Worm (Caenorhabditis elegans) whole organism, L3 larva: ENCODE data around the gene pcyt-2.2.

Experiments
- R02D3.7 ChIP-seq: fragments of 150-350 bp; optimal IDR thresholded peaks from 2 replicates; lab custom pipeline; 2014; ENCODE audit warnings: missing biosample characterization, missing genetic modification characterization
- ama-1 ChIP-seq: fragments of 150-350 bp; optimal IDR thresholded peaks from 2 replicates; lab custom pipeline; 2018
- ceh-16 ChIP-seq: sonication (generic microtip); optimal IDR thresholded peaks from 2 replicates; lab custom pipeline; 2017; ENCODE audit warnings: missing biosample characterization, missing genetic modification characterization
- ceh-28 ChIP-seq: fragments of 150-350 bp; optimal IDR thresholded peaks from 2 replicates; lab custom pipeline; 2014; ENCODE audit warnings: missing biosample characterization, missing genetic modification reagents, missing genetic modification characterization
- ceh-82 ChIP-seq: fragments of 150-350 bp; optimal IDR thresholded peaks from 2 replicates; lab custom pipeline; 2014; ENCODE audit warnings: missing biosample characterization, missing genetic modification characterization
- egl-5 ChIP-seq: fragments of 150-350 bp; optimal IDR thresholded peaks from 2 replicates; lab custom pipeline; 2017; ENCODE audit warnings: missing biosample characterization, missing genetic modification reagents, missing genetic modification characterization, inconsistent platforms
- elt-1 ChIP-seq: fragments of 150-350 bp; optimal IDR thresholded peaks from 2 replicates; lab custom pipeline; 2014; ENCODE audit warnings: missing biosample characterization, missing genetic modification characterization
- elt-2 ChIP-seq: sonication (generic microtip); optimal IDR thresholded peaks from 2 replicates; lab custom pipeline; 2016; ENCODE audit warnings: missing genetic modification reagents, mild to moderate bottlenecking, missing genetic modification characterization, missing compliant biosample characterization
- elt-3 ChIP-seq, 3 experiments: fragments of 150-350 bp in 1 of 3; sonication (generic microtip) in 2 of 3; optimal IDR thresholded peaks; 2 replicates in 2 of 3; 4 replicates in 1 of 3; lab custom pipeline; 2014 to 2017; ENCODE audit warnings: missing biosample characterization in 3 of 3, missing genetic modification characterization in 3 of 3
- eor-1 ChIP-seq, 2 experiments: fragments of 150-350 bp; optimal IDR thresholded peaks; 2 replicates each; lab custom pipeline; 2014 to 2018; ENCODE audit warnings: missing biosample characterization in 2 of 2, missing genetic modification characterization in 2 of 2
- fkh-10 ChIP-seq: sonication (generic microtip); optimal IDR thresholded peaks from 2 replicates; lab custom pipeline; 2017; ENCODE audit warnings: missing biosample characterization, missing genetic modification reagents, missing genetic modification characterization
- fkh-2 ChIP-seq: fragments of 150-350 bp; optimal IDR thresholded peaks from 2 replicates; lab custom pipeline; 2014; ENCODE audit warnings: missing biosample characterization, missing genetic modification reagents, missing genetic modification characterization
- fos-1 ChIP-seq: fragments of 150-350 bp; optimal IDR thresholded peaks from 2 replicates; lab custom pipeline; 2014; ENCODE audit warnings: missing biosample characterization, missing genetic modification characterization
- hmg-11 ChIP-seq: sonication (generic microtip); optimal IDR thresholded peaks from 2 replicates; lab custom pipeline; 2016; ENCODE audit warnings: missing genetic modification characterization, missing compliant biosample characterization
- jun-1 ChIP-seq: fragments of 150-350 bp; optimal IDR thresholded peaks from 2 replicates; lab custom pipeline; 2014; ENCODE audit warnings: missing biosample characterization, missing genetic modification reagents, missing genetic modification characterization
- lin-39 ChIP-seq: fragments of 150-350 bp; optimal IDR thresholded peaks from 2 replicates; lab custom pipeline; 2018; ENCODE audit warnings: missing biosample characterization, missing genetic modification reagents, missing genetic modification characterization
- mdl-1 ChIP-seq: fragments of 150-350 bp; optimal IDR thresholded peaks from 2 replicates; lab custom pipeline; 2014; ENCODE audit warnings: missing biosample characterization, missing genetic modification characterization
- nfya-1 ChIP-seq: sonication (generic microtip); optimal IDR thresholded peaks from 2 replicates; lab custom pipeline; 2017; ENCODE audit warnings: missing genetic modification characterization, mild to moderate bottlenecking, missing compliant biosample characterization, antibody characterized with exemption, moderate library complexity; ENCODE audit not compliant: insufficient read depth
- nhr-11 ChIP-seq: fragments of 150-350 bp; optimal IDR thresholded peaks from 2 replicates; lab custom pipeline; 2014; ENCODE audit warnings: missing biosample characterization, missing genetic modification characterization
- nhr-12 ChIP-seq: fragments of 150-350 bp; optimal IDR thresholded peaks from 2 replicates; lab custom pipeline; 2014; ENCODE audit warnings: missing biosample characterization, missing genetic modification characterization
- nhr-23 ChIP-seq: fragments of 150-350 bp; optimal IDR thresholded peaks from 2 replicates; lab custom pipeline; 2014; ENCODE audit warnings: missing biosample characterization, missing genetic modification reagents, missing genetic modification characterization
- nhr-237 ChIP-seq: fragments of 150-350 bp; optimal IDR thresholded peaks from 2 replicates; lab custom pipeline; 2014; ENCODE audit warnings: missing biosample characterization, missing genetic modification characterization
- nhr-28 ChIP-seq: fragments of 150-350 bp; optimal IDR thresholded peaks from 2 replicates; lab custom pipeline; 2014; ENCODE audit warnings: missing biosample characterization, missing genetic modification characterization
- nhr-43 ChIP-seq: sonication (generic microtip); optimal IDR thresholded peaks from 2 replicates; lab custom pipeline; 2016; ENCODE audit warnings: mild to moderate bottlenecking, missing genetic modification characterization, missing compliant biosample characterization; ENCODE audit not compliant: poor library complexity, severe bottlenecking
- nhr-76 ChIP-seq: fragments of 150-350 bp; sonication (generic microtip); optimal IDR thresholded peaks from 5 replicates; lab custom pipeline; 2014; ENCODE audit warnings: missing biosample characterization, missing genetic modification characterization
- nhr-77 ChIP-seq: fragments of 150-350 bp; optimal IDR thresholded peaks from 2 replicates; lab custom pipeline; 2014; ENCODE audit warnings: missing biosample characterization, missing genetic modification characterization
- pqm-1 ChIP-seq: fragments of 150-350 bp; optimal IDR thresholded peaks from 2 replicates; lab custom pipeline; 2017; ENCODE audit warnings: missing biosample characterization, missing genetic modification characterization, inconsistent platforms
- snpc-4 ChIP-seq: fragments of 150-350 bp; optimal IDR thresholded peaks from 2 replicates; lab custom pipeline; 2014; ENCODE audit warnings: missing biosample characterization, missing genetic modification characterization
- unc-39 ChIP-seq: sonication (generic microtip); optimal IDR thresholded peaks from 4 replicates; lab custom pipeline; 2017; ENCODE audit warnings: missing biosample characterization, missing genetic modification characterization
- unc-62 ChIP-seq: fragments of 150-350 bp; sonication (generic microtip); optimal IDR thresholded peaks from 4 replicates; lab custom pipeline; 2014; ENCODE audit warnings: missing biosample characterization, missing genetic modification reagents, missing genetic modification characterization
- ztf-11 ChIP-seq: fragments of 150-350 bp; optimal IDR thresholded peaks from 2 replicates; lab custom pipeline; 2014; ENCODE audit warnings: missing biosample characterization, missing genetic modification characterization

pcyt-2.2 gene

ce11 chrX:7866493-7866892 is 17.6 kb upstream of the pcyt-2.2 start:
- no peak for TF ChIP-seq nhr-237 (tag; lab: Kevin White, UChicago)
- TF ChIP-seq R02D3.7 (tag; lab: Kevin White, UChicago): no peak
- no peak for TF ChIP-seq snpc-4
- TF ChIP-seq unc-39 (tag; lab: Kevin White, UChicago): no peak
- no peak for TF ChIP-seq ceh-82 (tag; lab: Kevin White, UChicago)
- TF ChIP-seq nfya-1 (tag; lab: Kevin White, UChicago): peak; percentile 27
- TF ChIP-seq jun-1: no peak
- peak; percentile 10 for TF ChIP-seq egl-5
- no peak for TF ChIP-seq hmg-11 (tag; lab: Kevin White, UChicago)
- TF ChIP-seq nhr-28 (tag; lab: Kevin White, UChicago): no peak
- no peak for TF ChIP-seq nhr-11
- no peak for TF ChIP-seq nhr-12 (tag; lab: Kevin White, UChicago)

ce11 chrX:7867307-7867706 is 16.8 kb upstream of the pcyt-2.2 start:
- no peak for TF ChIP-seq unc-62
- no peak for TF ChIP-seq elt-2 (tag; lab: Kevin White, UChicago)
- no peak for TF ChIP-seq nhr-12 (tag; lab: Kevin White, UChicago)

- TF ChIP-seq lin-39 (tag; lab: Kevin White, UChicago): peak; percentile 22
- no peak for TF ChIP-seq R02D3.7 (tag; lab: Kevin White, UChicago)
Measured at ce11 chrX:7873350-7873749, 10.7 kb upstream of the pcyt-2.2 start.

- TF ChIP-seq nhr-76 (tag; lab: Kevin White, UChicago): no peak
Measured at ce11 chrX:7875854-7876253, 8.2 kb upstream of the pcyt-2.2 start, which contains the start of gene cca-1. Gene cca-1, minus strand, starts transcription at chrX:7875954.

ce11 chrX:7880848-7881247 is 3.2 kb upstream of the pcyt-2.2 start, which contains the start of gene C39D10.8:
Gene C39D10.8, minus strand, starts transcription at chrX:7880948.
- TF ChIP-seq ceh-28 (tag; lab: Kevin White, UChicago) (peak; percentile 53), nhr-76 (tag; lab: Kevin White, UChicago) (no peak), fos-1 (tag; lab: Kevin White, UChicago) (no peak), nhr-23 (tag; lab: Kevin White, UChicago) (no peak), ceh-16 (no peak), egl-5 (no peak), mdl-1 (tag; lab: Kevin White, UChicago) (no peak), fkh-10 (GFP tag; lab: Kevin White, UChicago) (no peak), nhr-28 (tag; lab: Kevin White, UChicago) (no peak), elt-3 (tag; optimal IDR thresholded peaks at IDR 0.05; lab: Kevin White, UChicago) (peak in 1 of 3 experiments; percentile 6), ama-1 (no peak), ceh-82 (tag; lab: Kevin White, UChicago) (no peak), elt-1 (tag; lab: Kevin White, UChicago) (peak; percentile 48), unc-39 (tag; lab: Kevin White, UChicago) (no peak), fkh-2 (tag; lab: Kevin White, UChicago) (no peak), jun-1 (no peak), nhr-11 (no peak), nhr-43 (tag; lab: Kevin White, UChicago) (no peak), nhr-77 (tag; lab: Kevin White, UChicago) (no peak), eor-1 (tag; optimal IDR thresholded peaks at IDR 0.05; lab: Kevin White, UChicago) (no peak), nhr-237 (tag; lab: Kevin White, UChicago) (no peak), pqm-1 (no peak), R02D3.7 (tag; lab: Kevin White, UChicago) (no peak), lin-39 (tag; lab: Kevin White, UChicago) (no peak), ztf-11 (tag; lab: Kevin White, UChicago) (no peak)

ce11 chrX:7881307-7881706 is 2.8 kb upstream of the pcyt-2.2 start:
- TF ChIP-seq egl-5: no peak
- no peak for TF ChIP-seq fkh-2 (tag; lab: Kevin White, UChicago)
- no peak for TF ChIP-seq lin-39 (tag; lab: Kevin White, UChicago)
- no peak for TF ChIP-seq nhr-43 (tag; lab: Kevin White, UChicago)
- no peak for TF ChIP-seq nhr-11
